Fruit fly (Drosophila melanogaster): ENCODE measurements around the gene CG33722.
A peak's percentile ranks its signal among the peaks of the same experiment; 100 is the strongest.

Gene CG33722

dm6 chr3R:8243720-8244119 is at the start of gene CG33722, which contains the start of the genes CG9636 and CG18749:
CG33722 (plus strand) TSS chr3R:8244055.
CG9636 (minus strand) TSS chr3R:8243792.
CG18749 (plus strand) TSS chr3R:8244055.
- TF ChIP-seq CG14711 (tag; optimal IDR thresholded peaks at IDR 0.05) (peak; percentile 78), CG1620 (GFP tag; optimal IDR thresholded peaks at IDR 0.05) (peak; percentile 62), Clk (GFP tag; optimal IDR thresholded peaks at IDR 0.05) (peak; percentile 38), CG7045 (GFP tag; optimal IDR thresholded peaks at IDR 0.05) (peak; percentile 39), CG7101 (tag; optimal IDR thresholded peaks at IDR 0.05) (peak; percentile 62), CG12768 (GFP tag; optimal IDR thresholded peaks at IDR 0.05) (peak; percentile 21), bab1 (GFP tag; optimal IDR thresholded peaks at IDR 0.05) (peak; percentile 78), Mnt (GFP tag; optimal IDR thresholded peaks at IDR 0.05) (peak; percentile 75), CG5204 (GFP tag; optimal IDR thresholded peaks at IDR 0.05) (peak; percentile 59), tj (GFP tag; optimal IDR thresholded peaks at IDR 0.05) (peak; percentile 53), cnc (optimal IDR thresholded peaks at IDR 0.05) (peak; percentile 90 to 95), kay (GFP tag; ENCODE audit: borderline replicate concordance) (peak; percentile 96), Hr96 (GFP tag; optimal IDR thresholded peaks at IDR 0.05) (peak; percentile 70), CG11617 (GFP tag; optimal IDR thresholded peaks at IDR 0.05) (peak; percentile 75), Crg-1 (GFP tag; optimal IDR thresholded peaks at IDR 0.05) (peak; percentile 53), ovo (GFP tag; optimal IDR thresholded peaks at IDR 0.05) (peak; percentile 5), CG33017 (tag; optimal IDR thresholded peaks at IDR 0.05) (peak; percentile 57), toe (GFP tag; optimal IDR thresholded peaks at IDR 0.05) (peak; percentile 83), pad (GFP tag; optimal IDR thresholded peaks at IDR 0.05) (peak; percentile 37), cic (GFP tag; optimal IDR thresholded peaks at IDR 0.05) (peak; percentile 31)

dm6 chr3R:8195049-8195448 is 48.8 kb upstream of the CG33722 start:
- no peak for TF ChIP-seq ovo (GFP tag; optimal IDR thresholded peaks at IDR 0.05)
- TF ChIP-seq kay (GFP tag; ENCODE audit: borderline replicate concordance) = no peak
- no peak for TF ChIP-seq toe (GFP tag; optimal IDR thresholded peaks at IDR 0.05)
- TF ChIP-seq CG7101 (tag; optimal IDR thresholded peaks at IDR 0.05) = no peak
- TF ChIP-seq cic (GFP tag; optimal IDR thresholded peaks at IDR 0.05) = no peak
- TF ChIP-seq Clk (GFP tag; optimal IDR thresholded peaks at IDR 0.05) = no peak
- TF ChIP-seq cnc (optimal IDR thresholded peaks at IDR 0.05) = no peak
- no peak for TF ChIP-seq bab1 (GFP tag; optimal IDR thresholded peaks at IDR 0.05)
- no peak for TF ChIP-seq pad (GFP tag; optimal IDR thresholded peaks at IDR 0.05)
- TF ChIP-seq CG5204 (GFP tag; optimal IDR thresholded peaks at IDR 0.05) = no peak
- TF ChIP-seq CG1620 (GFP tag; optimal IDR thresholded peaks at IDR 0.05) = no peak
- no peak for TF ChIP-seq CG7045 (GFP tag; optimal IDR thresholded peaks at IDR 0.05)
- TF ChIP-seq CG11617 (GFP tag; optimal IDR thresholded peaks at IDR 0.05) = no peak
- TF ChIP-seq Hr96 (GFP tag; optimal IDR thresholded peaks at IDR 0.05) = no peak
- no peak for TF ChIP-seq Mnt (GFP tag; optimal IDR thresholded peaks at IDR 0.05)
- TF ChIP-seq CG12768 (GFP tag; optimal IDR thresholded peaks at IDR 0.05) = no peak
- TF ChIP-seq tj (GFP tag; optimal IDR thresholded peaks at IDR 0.05) = no peak
- no peak for TF ChIP-seq CG14711 (tag; optimal IDR thresholded peaks at IDR 0.05)
- TF ChIP-seq CG33017 (tag; optimal IDR thresholded peaks at IDR 0.05) = no peak

- TF ChIP-seq Hr96 (GFP tag; optimal IDR thresholded peaks at IDR 0.05) (no peak), pad (GFP tag; optimal IDR thresholded peaks at IDR 0.05) (no peak), CG11617 (GFP tag; optimal IDR thresholded peaks at IDR 0.05) (no peak), CG33017 (tag; optimal IDR thresholded peaks at IDR 0.05) (no peak), CG7101 (tag; optimal IDR thresholded peaks at IDR 0.05) (no peak), CG7045 (GFP tag; optimal IDR thresholded peaks at IDR 0.05) (no peak), CG1620 (GFP tag; optimal IDR thresholded peaks at IDR 0.05) (no peak), cic (GFP tag; optimal IDR thresholded peaks at IDR 0.05) (no peak), toe (GFP tag; optimal IDR thresholded peaks at IDR 0.05) (no peak)
These were observed 46.7 kb upstream of the CG33722 start for dm6 chr3R:8197137-8197536.

dm6 chr3R:8198320-8198719 is 45.5 kb upstream of the CG33722 start:
- TF ChIP-seq CG1620 (GFP tag; optimal IDR thresholded peaks at IDR 0.05) (no peak), CG5204 (GFP tag; optimal IDR thresholded peaks at IDR 0.05) (no peak), bab1 (GFP tag; optimal IDR thresholded peaks at IDR 0.05) (no peak), pad (GFP tag; optimal IDR thresholded peaks at IDR 0.05) (no peak), Mnt (GFP tag; optimal IDR thresholded peaks at IDR 0.05) (no peak), CG12768 (GFP tag; optimal IDR thresholded peaks at IDR 0.05) (no peak), CG7101 (tag; optimal IDR thresholded peaks at IDR 0.05) (no peak), CG11617 (GFP tag; optimal IDR thresholded peaks at IDR 0.05) (no peak), tj (GFP tag; optimal IDR thresholded peaks at IDR 0.05) (no peak), CG7045 (GFP tag; optimal IDR thresholded peaks at IDR 0.05) (no peak)

DNA sequence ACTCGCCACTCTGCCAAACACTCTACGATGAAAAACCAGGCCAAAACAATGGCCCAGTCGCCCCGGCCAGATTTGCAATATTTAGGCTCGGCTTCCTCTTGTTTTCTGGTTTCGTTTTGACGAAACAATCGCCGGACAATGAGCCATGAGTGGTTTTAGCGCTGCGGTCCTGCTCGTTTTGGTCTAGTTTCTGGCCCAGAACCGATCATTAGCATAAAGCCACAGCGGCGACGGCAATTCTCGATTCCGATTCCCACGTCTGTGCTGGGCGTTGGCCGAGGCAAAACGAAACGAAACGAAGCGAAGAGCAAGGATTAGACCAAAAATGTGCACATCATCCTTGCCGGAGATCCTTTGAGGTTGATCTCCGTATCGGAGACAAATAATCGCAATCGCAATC is 40.5 kb upstream of the CG33722 start:
- TF ChIP-seq Mnt (GFP tag; optimal IDR thresholded peaks at IDR 0.05) (no peak), tj (GFP tag; optimal IDR thresholded peaks at IDR 0.05) (no peak), CG5204 (GFP tag; optimal IDR thresholded peaks at IDR 0.05) (no peak), CG14711 (tag; optimal IDR thresholded peaks at IDR 0.05) (no peak), pad (GFP tag; optimal IDR thresholded peaks at IDR 0.05) (no peak), CG12768 (GFP tag; optimal IDR thresholded peaks at IDR 0.05) (no peak), CG11617 (GFP tag; optimal IDR thresholded peaks at IDR 0.05) (no peak), kay (GFP tag; ENCODE audit: borderline replicate concordance) (no peak), Clk (GFP tag; optimal IDR thresholded peaks at IDR 0.05) (no peak), Hr96 (GFP tag; optimal IDR thresholded peaks at IDR 0.05) (no peak), CG33017 (tag; optimal IDR thresholded peaks at IDR 0.05) (no peak), bab1 (GFP tag; optimal IDR thresholded peaks at IDR 0.05) (no peak), CG1620 (GFP tag; optimal IDR thresholded peaks at IDR 0.05) (no peak), ovo (GFP tag; optimal IDR thresholded peaks at IDR 0.05) (no peak), CG7101 (tag; optimal IDR thresholded peaks at IDR 0.05) (no peak), toe (GFP tag; optimal IDR thresholded peaks at IDR 0.05) (no peak), CG7045 (GFP tag; optimal IDR thresholded peaks at IDR 0.05) (no peak)

dm6 chr3R:8204730-8205129 is 39.1 kb upstream of the CG33722 start, which contains the start of gene CheA84a:
CheA84a (minus strand) TSS chr3R:8204830.
- TF ChIP-seq CG5204 (GFP tag; optimal IDR thresholded peaks at IDR 0.05) (no peak), ovo (GFP tag; optimal IDR thresholded peaks at IDR 0.05) (no peak), toe (GFP tag; optimal IDR thresholded peaks at IDR 0.05) (no peak), CG7101 (tag; optimal IDR thresholded peaks at IDR 0.05) (no peak), CG12768 (GFP tag; optimal IDR thresholded peaks at IDR 0.05) (no peak), kay (GFP tag; ENCODE audit: borderline replicate concordance) (no peak), CG1620 (GFP tag; optimal IDR thresholded peaks at IDR 0.05) (no peak), Hr96 (GFP tag; optimal IDR thresholded peaks at IDR 0.05) (no peak), Mnt (GFP tag; optimal IDR thresholded peaks at IDR 0.05) (no peak), CG11617 (GFP tag; optimal IDR thresholded peaks at IDR 0.05) (no peak), cic (GFP tag; optimal IDR thresholded peaks at IDR 0.05) (no peak), Clk (GFP tag; optimal IDR thresholded peaks at IDR 0.05) (no peak), cnc (optimal IDR thresholded peaks at IDR 0.05) (no peak), pad (GFP tag; optimal IDR thresholded peaks at IDR 0.05) (no peak), tj (GFP tag; optimal IDR thresholded peaks at IDR 0.05) (no peak), CG33017 (tag; optimal IDR thresholded peaks at IDR 0.05) (no peak), Crg-1 (GFP tag; optimal IDR thresholded peaks at IDR 0.05) (no peak), CG14711 (tag; optimal IDR thresholded peaks at IDR 0.05) (no peak), bab1 (GFP tag; optimal IDR thresholded peaks at IDR 0.05) (no peak), CG7045 (GFP tag; optimal IDR thresholded peaks at IDR 0.05) (no peak)
